Fruit fly (Drosophila melanogaster) whole organism, prepupa: ENCODE measurements around the gene nAChRalpha6.

ENCODE experiments used
- CG10631 ChIP-seq: fragments of 200-800 bp; sonication (Bioruptor generic); optimal IDR thresholded peaks from 2 replicates; lab custom pipeline; 2016; ENCODE audit warnings: missing biosample characterization, missing genetic modification characterization
- CG10669 ChIP-seq: fragments of 200-800 bp; sonication (Bioruptor generic); optimal IDR thresholded peaks from 3 replicates; lab custom pipeline; 2018; ENCODE audit warnings: missing biosample characterization, mild to moderate bottlenecking, missing genetic modification characterization, moderate library complexity
- CG11762 ChIP-seq: fragments of 200-800 bp; sonication (Bioruptor generic); optimal IDR thresholded peaks from 3 replicates; lab custom pipeline; 2016; ENCODE audit warnings: missing biosample characterization, missing genetic modification characterization; ENCODE audit not compliant: insufficient read depth
- CG15336 ChIP-seq: fragments of 200-800 bp; sonication (Bioruptor generic); IDR thresholded peaks from 2 replicates; pipeline ENCODE4 v1.3.6; 2022; ENCODE audit warnings: missing biosample characterization, missing genetic modification characterization
- CG1621 ChIP-seq: fragments of 200-800 bp; sonication (Bioruptor generic); optimal IDR thresholded peaks from 3 replicates; lab custom pipeline; 2018; ENCODE audit warnings: missing biosample characterization, mild to moderate bottlenecking, missing genetic modification characterization
- CG3032 ChIP-seq: fragments of 200-800 bp; optimal IDR thresholded peaks from 2 replicates; lab custom pipeline; 2019; ENCODE audit warnings: missing biosample characterization, mild to moderate bottlenecking, missing genetic modification characterization, moderate library complexity
- CG31627 ChIP-seq: fragments of 200-800 bp; sonication (Bioruptor generic); optimal IDR thresholded peaks from 3 replicates; lab custom pipeline; 2016; ENCODE audit warnings: missing biosample characterization, missing genetic modification characterization
- CG32006 ChIP-seq: fragments of 200-800 bp; sonication (Bioruptor generic); optimal IDR thresholded peaks from 3 replicates; lab custom pipeline; 2017; ENCODE audit warnings: missing biosample characterization, mild to moderate bottlenecking, missing genetic modification characterization
- CG34406 ChIP-seq: fragments of 200-800 bp; sonication (Bioruptor generic); optimal IDR thresholded peaks from 3 replicates; lab custom pipeline; 2016; ENCODE audit warnings: missing biosample characterization, missing genetic modification characterization
- CG4318 ChIP-seq: fragments of 200-800 bp; sonication (Bioruptor generic); optimal IDR thresholded peaks from 3 replicates; lab custom pipeline; 2017; ENCODE audit warnings: missing biosample characterization, mild to moderate bottlenecking, missing genetic modification characterization
- CG6163 ChIP-seq: fragments of 200-800 bp; sonication (Bioruptor generic); IDR thresholded peaks from 3 replicates; pipeline ENCODE4 v1.3.6; 2022; ENCODE audit warnings: missing biosample characterization, missing genetic modification characterization
- CG6276 ChIP-seq: fragments of 200-800 bp; sonication (Bioruptor generic); optimal IDR thresholded peaks from 2 replicates; lab custom pipeline; 2017; ENCODE audit warnings: missing biosample characterization, mild to moderate bottlenecking, missing genetic modification characterization
- CG6808 ChIP-seq: fragments of 200-800 bp; sonication (Bioruptor generic); optimal IDR thresholded peaks from 3 replicates; lab custom pipeline; 2017; ENCODE audit warnings: missing biosample characterization, missing genetic modification characterization, mild to moderate bottlenecking, moderate library complexity, missing genetic modification reagents
- CG6854 ChIP-seq: fragments of 200-800 bp; sonication (Bioruptor generic); optimal IDR thresholded peaks from 2 replicates; lab custom pipeline; 2017; ENCODE audit warnings: missing biosample characterization, mild to moderate bottlenecking, missing genetic modification characterization
- CG7368 ChIP-seq: fragments of 200-800 bp; sonication (Bioruptor generic); optimal IDR thresholded peaks from 3 replicates; lab custom pipeline; 2016; ENCODE audit warnings: missing biosample characterization, missing genetic modification characterization
- CG8119 ChIP-seq: fragments of 200-800 bp; sonication (Bioruptor generic); IDR thresholded peaks from 3 replicates; pipeline ENCODE4 v1.3.6; 2022; ENCODE audit warnings: missing biosample characterization, missing genetic modification characterization
- CG8632 ChIP-seq: fragments of 200-800 bp; sonication (Bioruptor generic); optimal IDR thresholded peaks from 3 replicates; lab custom pipeline; 2016; ENCODE audit warnings: missing biosample characterization, missing genetic modification characterization
- CG9139 ChIP-seq: fragments of 200-800 bp; sonication (Bioruptor generic); optimal IDR thresholded peaks from 3 replicates; lab custom pipeline; 2017; ENCODE audit warnings: missing biosample characterization, mild to moderate bottlenecking, missing genetic modification characterization
- Eip75B ChIP-seq: fragments of 200-800 bp; sonication (Bioruptor generic); optimal IDR thresholded peaks from 3 replicates; lab custom pipeline; 2016; ENCODE audit warnings: missing biosample characterization, missing genetic modification characterization
- Eip78C ChIP-seq: fragments of 200-800 bp; sonication (Bioruptor generic); peaks from one replicate; lab custom pipeline; 2016; ENCODE audit warnings: missing biosample characterization, missing genetic modification characterization
- Eip93F ChIP-seq: fragments of 200-800 bp; sonication (Bioruptor generic); optimal IDR thresholded peaks from 2 replicates; lab custom pipeline; 2016; ENCODE audit warnings: missing biosample characterization, mild to moderate bottlenecking, missing genetic modification characterization
- Ets21C ChIP-seq: fragments of 200-800 bp; sonication (Bioruptor generic); optimal IDR thresholded peaks from 3 replicates; lab custom pipeline; 2016; ENCODE audit warnings: missing biosample characterization, missing genetic modification characterization
- Ets96B ChIP-seq: fragments of 200-800 bp; optimal IDR thresholded peaks from 2 replicates; lab custom pipeline; 2019; ENCODE audit warnings: missing biosample characterization, mild to moderate bottlenecking, missing genetic modification characterization, moderate library complexity
- Gug ChIP-seq: fragments of 200-800 bp; sonication (Bioruptor generic); IDR thresholded peaks from 2 replicates; pipeline ENCODE4 v1.3.6; 2022; ENCODE audit warnings: missing biosample characterization, missing genetic modification characterization
- Hr38 ChIP-seq: sonication (Bioruptor generic); optimal IDR thresholded peaks from 2 replicates; lab custom pipeline; 2016; ENCODE audit warnings: missing biosample characterization, missing genetic modification characterization
- Hr39 ChIP-seq: fragments of 200-800 bp; sonication (Bioruptor generic); optimal IDR thresholded peaks from 2 replicates; lab custom pipeline; 2016; ENCODE audit warnings: missing biosample characterization, missing genetic modification characterization
- Hr4 ChIP-seq: fragments of 200-800 bp; sonication (Bioruptor generic); optimal IDR thresholded peaks from 3 replicates; lab custom pipeline; 2016; ENCODE audit warnings: missing biosample characterization, missing genetic modification characterization
- Lpt ChIP-seq: fragments of 200-800 bp; sonication (Bioruptor generic); optimal IDR thresholded peaks from 3 replicates; lab custom pipeline; 2016; ENCODE audit warnings: missing biosample characterization, missing genetic modification characterization
- Met ChIP-seq: fragments of 200-800 bp; sonication (Bioruptor generic); optimal IDR thresholded peaks from 3 replicates; lab custom pipeline; 2016; ENCODE audit warnings: missing biosample characterization, missing genetic modification characterization
- OdsH ChIP-seq: fragments of 200-800 bp; sonication (Bioruptor generic); optimal IDR thresholded peaks from 3 replicates; lab custom pipeline; 2016; ENCODE audit warnings: missing biosample characterization, missing genetic modification characterization
- Smox ChIP-seq: fragments of 200-800 bp; sonication (Bioruptor generic); optimal IDR thresholded peaks from 3 replicates; lab custom pipeline; 2016; ENCODE audit warnings: missing biosample characterization, missing genetic modification characterization
- Sox102F ChIP-seq: fragments of 200-800 bp; sonication (Bioruptor generic); optimal IDR thresholded peaks from 2 replicates; lab custom pipeline; 2016; ENCODE audit warnings: missing biosample characterization, mild to moderate bottlenecking, missing genetic modification characterization
- Sox14 ChIP-seq: fragments of 200-800 bp; sonication (Bioruptor generic); optimal IDR thresholded peaks from 3 replicates; lab custom pipeline; 2016; ENCODE audit warnings: missing biosample characterization, missing genetic modification characterization
- Sox15 ChIP-seq: fragments of 200-800 bp; sonication (Bioruptor generic); optimal IDR thresholded peaks from 3 replicates; lab custom pipeline; 2016; ENCODE audit warnings: missing biosample characterization, missing genetic modification characterization
- achi ChIP-seq: fragments of 200-800 bp; sonication (Bioruptor generic); optimal IDR thresholded peaks from 3 replicates; lab custom pipeline; 2016; ENCODE audit warnings: missing biosample characterization, missing genetic modification characterization
- acj6 ChIP-seq: fragments of 200-800 bp; sonication (Bioruptor generic); optimal IDR thresholded peaks from 3 replicates; lab custom pipeline; 2016; ENCODE audit warnings: missing biosample characterization, missing genetic modification characterization
- cyc ChIP-seq: fragments of 200-800 bp; sonication (Bioruptor generic); optimal IDR thresholded peaks from 3 replicates; lab custom pipeline; 2016; ENCODE audit warnings: missing biosample characterization, missing genetic modification characterization
- dac ChIP-seq: fragments of 200-800 bp; sonication (Bioruptor generic); optimal IDR thresholded peaks from 2 replicates; lab custom pipeline; 2017; ENCODE audit warnings: missing biosample characterization, mild to moderate bottlenecking, missing genetic modification characterization
- dsx ChIP-seq: fragments of 200-800 bp; optimal IDR thresholded peaks from 3 replicates; lab custom pipeline; 2019; ENCODE audit warnings: missing biosample characterization, mild to moderate bottlenecking, missing genetic modification characterization, moderate library complexity; ENCODE audit not compliant: poor library complexity, severe bottlenecking
- eg ChIP-seq: fragments of 200-800 bp; sonication (Bioruptor generic); IDR thresholded peaks from 3 replicates; pipeline ENCODE4 v1.3.6; 2022; ENCODE audit warnings: missing biosample characterization, missing genetic modification characterization
- esn ChIP-seq: fragments of 200-800 bp; sonication (Bioruptor generic); optimal IDR thresholded peaks from 2 replicates; lab custom pipeline; 2016; ENCODE audit warnings: missing biosample characterization, mild to moderate bottlenecking, missing genetic modification characterization, moderate library complexity
- fd59A ChIP-seq: fragments of 200-800 bp; sonication (Bioruptor generic); optimal IDR thresholded peaks from 2 replicates; lab custom pipeline; 2017; ENCODE audit warnings: missing biosample characterization, mild to moderate bottlenecking, missing genetic modification characterization, missing genetic modification reagents
- fd85E ChIP-seq: fragments of 200-800 bp; sonication (Bioruptor generic); optimal IDR thresholded peaks from 3 replicates; lab custom pipeline; 2016; ENCODE audit warnings: missing biosample characterization, missing genetic modification characterization
- fkh ChIP-seq: fragments of 200-800 bp; sonication (Bioruptor generic); optimal IDR thresholded peaks from 3 replicates; lab custom pipeline; 2017; ENCODE audit warnings: missing biosample characterization, mild to moderate bottlenecking, missing genetic modification characterization, moderate library complexity
- lz ChIP-seq: fragments of 200-800 bp; sonication (Bioruptor generic); optimal IDR thresholded peaks from 3 replicates; lab custom pipeline; 2016; ENCODE audit warnings: missing biosample characterization, missing genetic modification characterization
- net ChIP-seq: fragments of 200-800 bp; sonication (Bioruptor generic); optimal IDR thresholded peaks from 3 replicates; lab custom pipeline; 2016; ENCODE audit warnings: missing biosample characterization, missing genetic modification characterization
- ss ChIP-seq, 2 experiments: fragments of 200-800 bp; sonication (Bioruptor generic); optimal IDR thresholded peaks; 2 replicates in 1 of 2; 3 replicates in 1 of 2; lab custom pipeline; 2017 to 2018; ENCODE audit warnings: mild to moderate bottlenecking in 2 of 2, missing biosample characterization in 2 of 2, missing genetic modification characterization in 2 of 2, moderate library complexity in 1 of 2
- svp ChIP-seq: fragments of 200-800 bp; sonication (Bioruptor generic); peaks from one replicate; lab custom pipeline; 2016; ENCODE audit warnings: missing biosample characterization, missing genetic modification characterization
- topi ChIP-seq: fragments of 200-800 bp; sonication (Bioruptor generic); optimal IDR thresholded peaks from 3 replicates; lab custom pipeline; 2016; ENCODE audit warnings: missing biosample characterization, missing genetic modification characterization
- vri ChIP-seq: fragments of 200-800 bp; sonication (Bioruptor generic); optimal IDR thresholded peaks from 3 replicates; lab custom pipeline; 2016; ENCODE audit warnings: missing biosample characterization, mild to moderate bottlenecking, missing genetic modification characterization

nAChRalpha6 gene

dm6 chr2L:9836767-9837166 lies 49.3 kb downstream of the nAChRalpha6 start:
- no peak for TF ChIP-seq CG34406 (GFP tag; lab: Kevin White, UChicago)
- TF ChIP-seq CG6276 = no peak
- no peak for TF ChIP-seq CG1621
- no peak for TF ChIP-seq lz
- no peak for TF ChIP-seq Sox14 (GFP tag; lab: Kevin White, UChicago)
- TF ChIP-seq CG9139 (GFP tag; lab: Kevin White, UChicago) = no peak
- no peak for TF ChIP-seq CG10631
- no peak for TF ChIP-seq Gug (GFP tag; lab: Robert Waterston, UW)
- TF ChIP-seq CG7368 (GFP tag; lab: Kevin White, UChicago) = no peak
- TF ChIP-seq Eip93F (GFP tag; lab: Kevin White, UChicago) = no peak
- TF ChIP-seq eg (GFP tag; lab: Robert Waterston, UW) = no peak
- TF ChIP-seq CG6808 = no peak
- TF ChIP-seq CG11762 (GFP tag; lab: Kevin White, UChicago) = no peak
- TF ChIP-seq Met (GFP tag; lab: Kevin White, UChicago) = no peak
- no peak for TF ChIP-seq CG8119 (GFP tag; lab: Robert Waterston, UW)
- TF ChIP-seq Hr39 (GFP tag; lab: Kevin White, UChicago) = no peak
- no peak for TF ChIP-seq svp (GFP tag; lab: Kevin White, UChicago)
- TF ChIP-seq acj6 (GFP tag; lab: Kevin White, UChicago) = no peak
- no peak for TF ChIP-seq esn (GFP tag; lab: Kevin White, UChicago)

DNA sequence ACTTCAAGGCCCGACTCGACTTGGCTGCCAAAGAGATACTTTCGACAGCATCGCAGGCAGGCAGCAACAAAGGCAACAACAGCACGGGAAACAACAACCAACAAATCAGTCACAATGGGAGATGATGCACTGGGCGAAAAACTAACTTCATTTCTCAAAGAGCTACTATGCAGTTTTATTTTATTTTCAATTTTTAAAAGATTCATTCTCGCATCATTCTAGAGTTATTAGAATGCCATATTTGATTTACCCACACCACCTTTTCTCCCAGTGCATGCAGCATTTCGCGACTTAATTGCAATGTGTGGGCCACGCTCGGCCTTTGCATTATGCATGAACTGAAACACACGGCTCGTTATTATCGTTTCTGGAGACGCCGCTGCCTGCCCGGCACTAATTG lies 57.2 kb downstream of the nAChRalpha6 start:
- TF ChIP-seq Eip78C (GFP tag; lab: Kevin White, UChicago) = peak; percentile 91
- peak; percentile 25 for TF ChIP-seq CG6854 (GFP tag; lab: Kevin White, UChicago)
- peak; percentile 69 for TF ChIP-seq CG31627 (GFP tag; lab: Kevin White, UChicago)
- TF ChIP-seq cyc = peak; percentile 71
- peak; percentile 72 for TF ChIP-seq CG10669
- peak; percentile 79 for TF ChIP-seq Met (GFP tag; lab: Kevin White, UChicago)
- peak; percentile 75 for TF ChIP-seq OdsH (GFP tag; lab: Kevin White, UChicago)
- peak; percentile 69 for TF ChIP-seq CG1621
- peak; percentile 85 for TF ChIP-seq CG6163 (GFP tag; lab: Robert Waterston, UW)
- TF ChIP-seq Ets21C = peak; percentile 64
- no peak for TF ChIP-seq CG15336
- peak; percentile 41 for TF ChIP-seq Sox15 (GFP tag; lab: Kevin White, UChicago)
- TF ChIP-seq Gug (GFP tag; lab: Robert Waterston, UW) = peak; percentile 46; the same call in 1 of the 2 replicates
- TF ChIP-seq svp (GFP tag; lab: Kevin White, UChicago) = peak; percentile 79
- TF ChIP-seq ss (GFP tag; optimal IDR thresholded peaks at IDR 0.05; lab: Kevin White, UChicago) = peak; percentile 38 to 67
- TF ChIP-seq CG10631 = peak; percentile 68
- peak; percentile 78 for TF ChIP-seq Eip75B
- TF ChIP-seq CG3032 (tag; lab: Kevin White, UChicago) = peak; percentile 65
- peak; percentile 74 for TF ChIP-seq eg (GFP tag; lab: Robert Waterston, UW)
- peak; percentile 70 for TF ChIP-seq Ets96B (tag; lab: Kevin White, UChicago)
- TF ChIP-seq Hr4 (GFP tag; lab: Kevin White, UChicago) = peak; percentile 56
- TF ChIP-seq CG6808 = peak; percentile 61
- no peak for TF ChIP-seq dac
- TF ChIP-seq CG4318 (GFP tag; lab: Kevin White, UChicago) = peak; percentile 36
- TF ChIP-seq Lpt (GFP tag; lab: Kevin White, UChicago) = no peak
- TF ChIP-seq net = peak; percentile 24
- peak; percentile 26 for TF ChIP-seq vri
- TF ChIP-seq Sox102F (GFP tag; lab: Kevin White, UChicago) = peak; percentile 54
- TF ChIP-seq fkh = no peak
- TF ChIP-seq fd59A (GFP tag; lab: Kevin White, UChicago) = peak; percentile 61
- no peak for TF ChIP-seq Hr38 (GFP tag; lab: Kevin White, UChicago)
- TF ChIP-seq Smox (GFP tag; lab: Kevin White, UChicago) = peak; percentile 65
- TF ChIP-seq dsx (GFP tag; lab: Kevin White, UChicago) = peak; percentile 65
- peak; percentile 62 for TF ChIP-seq CG8632
- peak; percentile 73 for TF ChIP-seq Hr39 (GFP tag; lab: Kevin White, UChicago)
- peak; percentile 60 for TF ChIP-seq CG32006 (GFP tag; lab: Kevin White, UChicago)
- peak; percentile 72 for TF ChIP-seq topi (GFP tag; lab: Kevin White, UChicago)
- TF ChIP-seq fd85E (GFP tag; lab: Kevin White, UChicago) = no peak
- peak; percentile 58 for TF ChIP-seq achi (GFP tag; lab: Kevin White, UChicago)
